Fruit fly (Drosophila melanogaster) whole organism, embryonic: ENCODE results near the gene Tango1.

ENCODE experiments used
- Adf1 ChIP-seq: fragments of 200-800 bp; sonication (Bioruptor generic); IDR thresholded peaks from 2 replicates; pipeline ENCODE4 v1.3.6; 2022; ENCODE audit warnings: missing biosample characterization, missing genetic modification characterization
- B-H2 ChIP-seq: fragments of 200-800 bp; sonication (Bioruptor generic); optimal IDR thresholded peaks from 2 replicates; lab custom pipeline; 2018; ENCODE audit warnings: missing biosample characterization, mild to moderate bottlenecking, missing genetic modification characterization
- Bteb2 ChIP-seq: fragments of 200-800 bp; sonication (Bioruptor generic); optimal IDR thresholded peaks from 2 replicates; lab custom pipeline; 2016; ENCODE audit warnings: missing biosample characterization, missing genetic modification characterization
- C15 ChIP-seq: fragments of 200-800 bp; sonication (Bioruptor generic); IDR thresholded peaks from 3 replicates; pipeline ENCODE4 v1.3.6; 2022; ENCODE audit warnings: missing biosample characterization, missing genetic modification characterization
- CG10959 ChIP-seq: fragments of 200-800 bp; sonication (Bioruptor generic); IDR thresholded peaks from 2 replicates; pipeline ENCODE4 v1.3.6; 2022; ENCODE audit warnings: missing biosample characterization, missing genetic modification characterization
- CG11560 ChIP-seq: fragments of 200-800 bp; sonication (Bioruptor generic); IDR thresholded peaks from 3 replicates; pipeline ENCODE4 v1.3.6; 2022; ENCODE audit warnings: missing biosample characterization, missing genetic modification characterization
- CG12299 ChIP-seq: fragments of 200-800 bp; sonication (Bioruptor generic); optimal IDR thresholded peaks from 2 replicates; lab custom pipeline; 2018; ENCODE audit warnings: missing biosample characterization, mild to moderate bottlenecking, missing genetic modification characterization
- CG1233 ChIP-seq: fragments of 200-800 bp; sonication (Bioruptor generic); optimal IDR thresholded peaks from 4 replicates; lab custom pipeline; 2018; ENCODE audit warnings: missing biosample characterization, mild to moderate bottlenecking, missing genetic modification characterization
- CG12744 ChIP-seq: fragments of 200-800 bp; sonication (Bioruptor generic); optimal IDR thresholded peaks from 2 replicates; lab custom pipeline; 2016; ENCODE audit warnings: missing biosample characterization, missing genetic modification characterization
- CG13775 ChIP-seq: fragments of 200-800 bp; sonication (Bioruptor generic); optimal IDR thresholded peaks from 3 replicates; lab custom pipeline; 2017; ENCODE audit warnings: missing biosample characterization, mild to moderate bottlenecking, missing genetic modification characterization
- CG14441 ChIP-seq: fragments of 200-800 bp; sonication (Bioruptor generic); IDR thresholded peaks from 2 replicates; pipeline ENCODE4 v1.3.6; 2022; ENCODE audit warnings: missing biosample characterization, missing genetic modification characterization
- CG14860 ChIP-seq: fragments of 200-800 bp; sonication (Bioruptor generic); IDR thresholded peaks from 3 replicates; pipeline ENCODE4 v1.3.6; 2022; ENCODE audit warnings: missing biosample characterization, missing genetic modification characterization; ENCODE audit not compliant: partially characterized antibody
- CG1529 ChIP-seq: fragments of 200-800 bp; sonication (Bioruptor generic); optimal IDR thresholded peaks from 3 replicates; lab custom pipeline; 2018; ENCODE audit warnings: missing biosample characterization, missing genetic modification characterization
- CG15696 ChIP-seq: fragments of 200-800 bp; sonication (Bioruptor generic); optimal IDR thresholded peaks from 2 replicates; lab custom pipeline; 2019; ENCODE audit warnings: missing biosample characterization, mild to moderate bottlenecking, missing genetic modification characterization, moderate library complexity
- CG16813 ChIP-seq: fragments of 200-800 bp; sonication (Bioruptor generic); IDR thresholded peaks from 3 replicates; pipeline ENCODE4 v1.3.6; 2022; ENCODE audit warnings: missing biosample characterization, missing genetic modification characterization; ENCODE audit not compliant: partially characterized antibody
- CG17186 ChIP-seq: fragments of 200-800 bp; sonication (Bioruptor generic); optimal IDR thresholded peaks from 3 replicates; lab custom pipeline; 2017; ENCODE audit warnings: missing biosample characterization, missing genetic modification reagents, missing genetic modification characterization
- CG17328 ChIP-seq: fragments of 200-800 bp; sonication (Bioruptor generic); IDR thresholded peaks from 2 replicates; pipeline ENCODE4 v1.3.6; 2022; ENCODE audit warnings: missing biosample characterization, missing genetic modification characterization
- CG17359 ChIP-seq: fragments of 200-800 bp; sonication (Bioruptor generic); optimal IDR thresholded peaks from 3 replicates; lab custom pipeline; 2018; ENCODE audit warnings: missing biosample characterization, mild to moderate bottlenecking, missing genetic modification characterization, moderate library complexity
- CG17361 ChIP-seq: fragments of 200-800 bp; sonication (Bioruptor generic); IDR thresholded peaks from 3 replicates; pipeline ENCODE4 v1.3.6; 2022; ENCODE audit warnings: missing biosample characterization, missing genetic modification characterization
- CG17802 ChIP-seq: fragments of 200-800 bp; sonication (Bioruptor generic); optimal IDR thresholded peaks from 2 replicates; lab custom pipeline; 2018; ENCODE audit warnings: missing biosample characterization, mild to moderate bottlenecking, missing genetic modification characterization, moderate library complexity
- CG17829 ChIP-seq: fragments of 200-800 bp; optimal IDR thresholded peaks from 2 replicates; lab custom pipeline; 2019; ENCODE audit warnings: missing biosample characterization, mild to moderate bottlenecking, missing genetic modification characterization, moderate library complexity
- CG2202 ChIP-seq: fragments of 200-800 bp; sonication (Bioruptor generic); optimal IDR thresholded peaks from 2 replicates; lab custom pipeline; 2018; ENCODE audit warnings: missing biosample characterization, mild to moderate bottlenecking, missing genetic modification characterization
- CG2889 ChIP-seq: fragments of 200-800 bp; sonication (Bioruptor generic); IDR thresholded peaks from 3 replicates; pipeline ENCODE4 v1.3.6; 2022; ENCODE audit warnings: missing biosample characterization, missing genetic modification characterization
- CG4404 ChIP-seq: fragments of 200-800 bp; sonication (Bioruptor generic); IDR thresholded peaks from 2 replicates; pipeline ENCODE4 v1.3.6; 2022; ENCODE audit warnings: missing biosample characterization, missing genetic modification characterization
- Chrac-16 ChIP-seq: fragments of 200-800 bp; sonication (Bioruptor generic); optimal IDR thresholded peaks from 3 replicates; lab custom pipeline; 2016; ENCODE audit warnings: missing biosample characterization, missing genetic modification characterization
- CoRest ChIP-seq: fragments of 200-800 bp; sonication (Bioruptor generic); optimal IDR thresholded peaks from 3 replicates; lab custom pipeline; 2018; ENCODE audit warnings: missing biosample characterization, mild to moderate bottlenecking, missing genetic modification characterization, moderate library complexity
- Dad ChIP-seq: fragments of 200-800 bp; sonication (Bioruptor generic); optimal IDR thresholded peaks from 3 replicates; lab custom pipeline; 2016; ENCODE audit warnings: missing biosample characterization, missing genetic modification characterization
- E2f2 ChIP-seq: fragments of 200-800 bp; sonication (Bioruptor generic); IDR thresholded peaks from 2 replicates; pipeline ENCODE4 v1.3.6; 2022; ENCODE audit warnings: missing biosample characterization, missing genetic modification characterization
- Gug ChIP-seq: fragments of 200-800 bp; sonication (Bioruptor generic); IDR thresholded peaks from 4 replicates; pipeline ENCODE4 v1.3.6; 2022; ENCODE audit warnings: missing biosample characterization, missing genetic modification characterization
- HmgD ChIP-seq: fragments of 200-800 bp; sonication (Bioruptor generic); optimal IDR thresholded peaks from 3 replicates; lab custom pipeline; 2016; ENCODE audit warnings: missing biosample characterization, missing genetic modification characterization
- Kr ChIP-seq: fragments of 200-800 bp; sonication (Bioruptor generic); optimal IDR thresholded peaks from 2 replicates; lab custom pipeline; 2017; ENCODE audit warnings: missing biosample characterization, mild to moderate bottlenecking, missing genetic modification characterization
- MBD-R2 ChIP-seq: fragments of 200-800 bp; sonication (Bioruptor generic); IDR thresholded peaks from 2 replicates; pipeline ENCODE4 v1.3.6; 2022; ENCODE audit warnings: missing biosample characterization, missing genetic modification characterization
- MESR4 ChIP-seq: fragments of 200-800 bp; sonication (Bioruptor generic); optimal IDR thresholded peaks from 2 replicates; lab custom pipeline; 2018; ENCODE audit warnings: missing biosample characterization, mild to moderate bottlenecking, missing genetic modification characterization, moderate library complexity
- Meics ChIP-seq: fragments of 200-800 bp; sonication (Bioruptor generic); optimal IDR thresholded peaks from 2 replicates; lab custom pipeline; 2017; ENCODE audit warnings: missing biosample characterization, mild to moderate bottlenecking, missing genetic modification characterization
- Mes4 ChIP-seq: fragments of 200-800 bp; sonication (Bioruptor generic); optimal IDR thresholded peaks from 2 replicates; lab custom pipeline; 2016; ENCODE audit warnings: missing biosample characterization, missing genetic modification characterization
- Oaz ChIP-seq: fragments of 200-800 bp; sonication (Bioruptor generic); IDR thresholded peaks from 2 replicates; pipeline ENCODE4 v1.3.6; 2022; ENCODE audit warnings: missing biosample characterization, missing genetic modification characterization
- Pdp1 ChIP-seq, 2 experiments: fragments of 200-800 bp; sonication (Bioruptor generic); optimal IDR thresholded peaks; 3 replicates each; lab custom pipeline; 2016; ENCODE audit warnings: missing biosample characterization in 2 of 2, missing genetic modification characterization in 2 of 2, mild to moderate bottlenecking in 1 of 2, moderate library complexity in 1 of 2
- Sin3A ChIP-seq: fragments of >200 bp; optimal IDR thresholded peaks from 2 replicates; lab custom pipeline; 2018
- Vsx1 ChIP-seq: fragments of 200-800 bp; sonication (Bioruptor generic); optimal IDR thresholded peaks from 2 replicates; lab custom pipeline; 2017; ENCODE audit warnings: missing biosample characterization, mild to moderate bottlenecking, missing genetic modification characterization, missing genetic modification reagents
- ash1 ChIP-seq: fragments of 200-800 bp; sonication (Bioruptor generic); optimal IDR thresholded peaks from 2 replicates; lab custom pipeline; 2018; ENCODE audit warnings: missing biosample characterization, mild to moderate bottlenecking, missing genetic modification characterization
- da ChIP-seq: fragments of 200-800 bp; sonication (Bioruptor generic); optimal IDR thresholded peaks from 2 replicates; lab custom pipeline; 2016; ENCODE audit warnings: missing biosample characterization, missing genetic modification characterization
- dimm ChIP-seq: fragments of 200-800 bp; sonication (Bioruptor generic); IDR thresholded peaks from 2 replicates; pipeline ENCODE4 v1.3.6; 2022; ENCODE audit warnings: missing biosample characterization, missing genetic modification characterization
- dmrt99B ChIP-seq: fragments of 200-800 bp; sonication (Bioruptor generic); optimal IDR thresholded peaks from 2 replicates; lab custom pipeline; 2018; ENCODE audit warnings: missing biosample characterization, mild to moderate bottlenecking, missing genetic modification characterization, moderate library complexity
- dpn ChIP-seq, 2 experiments: fragments of 200-800 bp; sonication (Bioruptor generic); optimal IDR thresholded peaks; 3 replicates each; lab custom pipeline; 2016; ENCODE audit warnings: missing biosample characterization in 2 of 2, missing genetic modification characterization in 2 of 2
- ems ChIP-seq: fragments of 200-800 bp; sonication (Bioruptor generic); optimal IDR thresholded peaks from 3 replicates; lab custom pipeline; 2016; ENCODE audit warnings: missing biosample characterization, missing genetic modification characterization
- mirr ChIP-seq: fragments of 200-800 bp; sonication (Bioruptor generic); optimal IDR thresholded peaks from 3 replicates; lab custom pipeline; 2018; ENCODE audit warnings: missing biosample characterization, mild to moderate bottlenecking, missing genetic modification characterization
- nau ChIP-seq: fragments of 200-800 bp; sonication (Bioruptor generic); optimal IDR thresholded peaks from 3 replicates; lab custom pipeline; 2017; ENCODE audit warnings: missing biosample characterization, mild to moderate bottlenecking, missing genetic modification characterization, missing genetic modification reagents
- org-1 ChIP-seq: fragments of 200-800 bp; sonication (Bioruptor generic); optimal IDR thresholded peaks from 2 replicates; lab custom pipeline; 2017; ENCODE audit warnings: missing biosample characterization, missing genetic modification characterization
- pnt ChIP-seq: fragments of 200-800 bp; sonication (Bioruptor generic); optimal IDR thresholded peaks from 3 replicates; lab custom pipeline; 2016; ENCODE audit warnings: missing biosample characterization, missing genetic modification characterization
- psq ChIP-seq: fragments of 200-800 bp; sonication (Bioruptor generic); optimal IDR thresholded peaks from 2 replicates; lab custom pipeline; 2017; ENCODE audit warnings: missing biosample characterization, missing genetic modification characterization
- pum ChIP-seq: fragments of 200-800 bp; sonication (Bioruptor generic); optimal IDR thresholded peaks from 2 replicates; lab custom pipeline; 2016; ENCODE audit warnings: missing biosample characterization, missing genetic modification characterization

Gene Tango1

dm6 chr2L:6648163-6648628 is 992 bp upstream of the Tango1 start (continued):
- TF ChIP-seq CG17328 (GFP tag; lab: Robert Waterston, UW) (peak; percentile 88), CG16813 (no peak), CG17359 (peak; percentile 95), CG10959 (GFP tag; lab: Robert Waterston, UW) (peak; percentile 75), da (GFP tag; lab: Kevin White, UChicago) (peak; percentile 86), mirr (GFP tag; lab: Kevin White, UChicago) (peak; percentile 87), CG17361 (peak; percentile 97), Adf1 (GFP tag; lab: Robert Waterston, UW) (peak; percentile 61), HmgD (no peak), CG14860 (no peak), CG4404 (GFP tag; lab: Robert Waterston, UW) (peak; percentile 88), CG17829 (peak; percentile 96), Mes4 (GFP tag; lab: Kevin White, UChicago) (peak; percentile 84), Vsx1 (peak; percentile 76), Chrac-16 (GFP tag; lab: Kevin White, UChicago) (peak; percentile 95), org-1 (GFP tag; lab: Kevin White, UChicago) (peak; percentile 94), ash1 (GFP tag; lab: Kevin White, UChicago) (peak; percentile 65), Sin3A (lab: Kevin White, UChicago) (peak; percentile 66), CG2889 (GFP tag; lab: Robert Waterston, UW) (peak; percentile 89), nau (peak; percentile 93), CG1233 (GFP tag; lab: Kevin White, UChicago) (peak; percentile 93), CG13775 (GFP tag; lab: Kevin White, UChicago) (peak; percentile 98), B-H2 (GFP tag; lab: Kevin White, UChicago) (peak; percentile 95), ems (GFP tag; lab: Kevin White, UChicago) (peak; percentile 88), CoRest (peak; percentile 98), CG2202 (tag; lab: Kevin White, UChicago) (peak; percentile 84), dpn (GFP tag; optimal IDR thresholded peaks at IDR 0.05; lab: Kevin White, UChicago) (peak; percentile 94 to 96), CG11560 (tag; lab: Robert Waterston, UW) (peak; percentile 79), CG1529 (GFP tag; lab: Kevin White, UChicago) (peak; percentile 89), C15 (peak; percentile 78; the same call in 2 of the 3 replicates), Pdp1 (GFP tag; optimal IDR thresholded peaks at IDR 0.05; lab: Kevin White, UChicago) (peak; percentile 66 to 94), CG17802 (tag; lab: Kevin White, UChicago) (peak; percentile 91), MESR4 (GFP tag; lab: Kevin White, UChicago) (peak; percentile 3), pnt (GFP tag; lab: Kevin White, UChicago) (peak; percentile 86), dmrt99B (tag; lab: Kevin White, UChicago) (peak; percentile 96), psq (GFP tag; lab: Kevin White, UChicago) (peak; percentile 90), Meics (GFP tag; lab: Kevin White, UChicago) (peak; percentile 97), dimm (GFP tag; lab: Robert Waterston, UW) (peak; percentile 72), Dad (peak; percentile 94), CG12299 (tag; lab: Kevin White, UChicago) (peak; percentile 93), CG14441 (GFP tag; lab: Robert Waterston, UW) (peak; percentile 92), pum (GFP tag; lab: Kevin White, UChicago) (peak; percentile 91), CG15696 (tag; lab: Kevin White, UChicago) (peak; percentile 96), Oaz (GFP tag; lab: Robert Waterston, UW) (peak; percentile 93), CG17186 (GFP tag; lab: Kevin White, UChicago) (peak; percentile 85), CG12744 (GFP tag; lab: Kevin White, UChicago) (peak; percentile 92), Bteb2 (peak; percentile 95), E2f2 (GFP tag; lab: Robert Waterston, UW) (peak; percentile 80), Gug (peak; percentile 81; the same call in 3 of the 4 replicates), Kr (peak; percentile 4), MBD-R2 (GFP tag; lab: Robert Waterston, UW) (peak; percentile 79)
